Fruit fly (Drosophila melanogaster) whole organism, embryonic: Measurements from ENCODE around the gene CG44836.
A peak's percentile ranks its signal among the peaks of the same experiment; 100 is the strongest.

Experiments used
- B-H2 ChIP-seq: fragments of 200-800 bp; sonication (Bioruptor generic); optimal IDR thresholded peaks from 2 replicates; lab custom pipeline; 2018; ENCODE audit warnings: missing biosample characterization, mild to moderate bottlenecking, missing genetic modification characterization
- Bdp1 ChIP-seq: fragments of 200-800 bp; sonication (Bioruptor generic); optimal IDR thresholded peaks from 3 replicates; lab custom pipeline; 2016; ENCODE audit warnings: missing biosample characterization, missing genetic modification characterization
- CG10267 ChIP-seq: fragments of 200-800 bp; sonication (Bioruptor generic); optimal IDR thresholded peaks from 2 replicates; lab custom pipeline; 2018; ENCODE audit warnings: missing biosample characterization, mild to moderate bottlenecking, missing genetic modification characterization, moderate library complexity
- CG11398 ChIP-seq: fragments of 200-800 bp; sonication (Bioruptor generic); optimal IDR thresholded peaks from 2 replicates; lab custom pipeline; 2016; ENCODE audit warnings: missing biosample characterization, missing genetic modification characterization
- CG12219 ChIP-seq: fragments of 200-800 bp; sonication (Bioruptor generic); optimal IDR thresholded peaks from 3 replicates; lab custom pipeline; 2018; ENCODE audit warnings: missing biosample characterization, mild to moderate bottlenecking, missing genetic modification characterization
- CG13287 ChIP-seq: fragments of 200-800 bp; sonication (Bioruptor generic); IDR thresholded peaks from 2 replicates; pipeline ENCODE4 v1.3.6; 2022; ENCODE audit warnings: missing biosample characterization, missing genetic modification characterization; ENCODE audit not compliant: partially characterized antibody
- CG14965 ChIP-seq: fragments of 200-800 bp; sonication (Bioruptor generic); optimal IDR thresholded peaks from 2 replicates; lab custom pipeline; 2016; ENCODE audit warnings: missing biosample characterization, missing genetic modification characterization, borderline replicate concordance
- CG1529 ChIP-seq: fragments of 200-800 bp; sonication (Bioruptor generic); optimal IDR thresholded peaks from 3 replicates; lab custom pipeline; 2018; ENCODE audit warnings: missing biosample characterization, missing genetic modification characterization
- CG1602 ChIP-seq: fragments of 200-800 bp; sonication (Bioruptor generic); optimal IDR thresholded peaks from 3 replicates; lab custom pipeline; 2016; ENCODE audit warnings: missing biosample characterization, missing genetic modification characterization
- CG16815 ChIP-seq: fragments of 200-800 bp; sonication (Bioruptor generic); optimal IDR thresholded peaks from 3 replicates; lab custom pipeline; 2017; ENCODE audit warnings: missing biosample characterization, mild to moderate bottlenecking, missing genetic modification characterization
- CG3065 ChIP-seq: fragments of 200-800 bp; sonication (Bioruptor generic); optimal IDR thresholded peaks from 2 replicates; lab custom pipeline; 2016; ENCODE audit warnings: missing biosample characterization, missing genetic modification characterization
- CG31441 ChIP-seq: fragments of 200-800 bp; sonication (Bioruptor generic); IDR thresholded peaks from 2 replicates; pipeline ENCODE4 v1.3.6; 2022; ENCODE audit warnings: missing biosample characterization, missing genetic modification characterization
- CG34376 ChIP-seq: fragments of 200-800 bp; sonication (Bioruptor generic); optimal IDR thresholded peaks from 2 replicates; lab custom pipeline; 2018; ENCODE audit warnings: missing biosample characterization, mild to moderate bottlenecking, missing genetic modification characterization
- CG43689 ChIP-seq: fragments of 200-800 bp; sonication (Bioruptor generic); IDR thresholded peaks from 2 replicates; pipeline ENCODE4 v1.3.6; 2022; ENCODE audit warnings: missing biosample characterization, missing genetic modification characterization
- CG7556 ChIP-seq: fragments of 200-800 bp; sonication (Bioruptor generic); optimal IDR thresholded peaks from 2 replicates; lab custom pipeline; 2017; ENCODE audit warnings: missing biosample characterization, mild to moderate bottlenecking, missing genetic modification characterization
- CG7987 ChIP-seq: fragments of 200-800 bp; sonication (Bioruptor generic); optimal IDR thresholded peaks from 2 replicates; lab custom pipeline; 2018; ENCODE audit warnings: missing biosample characterization, mild to moderate bottlenecking, missing genetic modification characterization, moderate library complexity
- Chrac-16 ChIP-seq: fragments of 200-800 bp; sonication (Bioruptor generic); optimal IDR thresholded peaks from 3 replicates; lab custom pipeline; 2016; ENCODE audit warnings: missing biosample characterization, missing genetic modification characterization
- Dll ChIP-seq: fragments of 200-800 bp; sonication (Bioruptor generic); IDR thresholded peaks from 4 replicates; pipeline ENCODE4 v1.3.6; 2022; ENCODE audit warnings: missing biosample characterization, missing genetic modification characterization; ENCODE audit not compliant: partially characterized antibody
- Dref ChIP-seq: fragments of 200-800 bp; sonication (Bioruptor generic); IDR thresholded peaks from 2 replicates; pipeline ENCODE4 v1.3.6; 2022; ENCODE audit warnings: missing biosample characterization, missing genetic modification characterization
- Drgx ChIP-seq: fragments of 200-800 bp; sonication (Bioruptor generic); IDR thresholded peaks from 2 replicates; pipeline ENCODE4 v1.3.6; 2022; ENCODE audit warnings: missing biosample characterization, missing genetic modification characterization
- ERR ChIP-seq: fragments of 200-800 bp; sonication (Bioruptor generic); optimal IDR thresholded peaks from 2 replicates; lab custom pipeline; 2016; ENCODE audit warnings: missing biosample characterization, missing genetic modification characterization
- H2.0 ChIP-seq: fragments of 200-800 bp; sonication (Bioruptor generic); IDR thresholded peaks from 2 replicates; pipeline ENCODE4 v1.3.6; 2022; ENCODE audit warnings: missing biosample characterization, missing genetic modification characterization
- Hsf ChIP-seq: fragments of 200-800 bp; sonication (Bioruptor generic); optimal IDR thresholded peaks from 3 replicates; lab custom pipeline; 2016; ENCODE audit warnings: missing biosample characterization, missing genetic modification characterization
- Jarid2 ChIP-seq: fragments of 200-800 bp; sonication (Bioruptor generic); optimal IDR thresholded peaks from 3 replicates; lab custom pipeline; 2017; ENCODE audit warnings: mild to moderate bottlenecking, missing biosample characterization, missing genetic modification reagents, missing genetic modification characterization
- Mrtf ChIP-seq: fragments of 200-800 bp; sonication (Bioruptor generic); IDR thresholded peaks from 3 replicates; pipeline ENCODE4 v1.3.6; 2022; ENCODE audit warnings: missing biosample characterization, missing genetic modification characterization
- PHDP ChIP-seq: fragments of 200-800 bp; sonication (Bioruptor generic); optimal IDR thresholded peaks from 3 replicates; lab custom pipeline; 2018; ENCODE audit warnings: missing biosample characterization, mild to moderate bottlenecking, missing genetic modification characterization, moderate library complexity
- Usf ChIP-seq: fragments of 200-800 bp; sonication (Bioruptor generic); optimal IDR thresholded peaks from 2 replicates; lab custom pipeline; 2017; ENCODE audit warnings: missing genotype, missing biosample characterization, missing genetic modification characterization
- bowl ChIP-seq: fragments of 200-800 bp; sonication (Bioruptor generic); IDR thresholded peaks from 2 replicates; pipeline ENCODE4 v1.3.6; 2022; ENCODE audit warnings: missing biosample characterization, missing genetic modification characterization
- chinmo ChIP-seq: fragments of 200-800 bp; sonication (Bioruptor generic); IDR thresholded peaks from 4 replicates; pipeline ENCODE4 v1.3.6; 2022; ENCODE audit warnings: missing biosample characterization, missing genetic modification characterization; ENCODE audit not compliant: partially characterized antibody
- crol ChIP-seq: fragments of 200-800 bp; sonication (Bioruptor generic); IDR thresholded peaks from 2 replicates; pipeline ENCODE4 v1.3.6; 2022; ENCODE audit warnings: missing biosample characterization, missing genetic modification characterization
- dan ChIP-seq: fragments of 200-800 bp; sonication (Bioruptor generic); IDR thresholded peaks from 2 replicates; pipeline ENCODE4 v1.3.6; 2022; ENCODE audit warnings: missing biosample characterization, missing genetic modification characterization
- dati ChIP-seq: fragments of 200-800 bp; sonication (Bioruptor generic); IDR thresholded peaks from 2 replicates; pipeline ENCODE4 v1.3.6; 2022; ENCODE audit warnings: missing biosample characterization, missing genetic modification characterization
- gcm2 ChIP-seq: fragments of 200-800 bp; sonication (Bioruptor generic); optimal IDR thresholded peaks from 2 replicates; lab custom pipeline; 2016; ENCODE audit warnings: missing biosample characterization, missing genetic modification characterization
- gfzf ChIP-seq: fragments of 200-800 bp; sonication (Bioruptor generic); optimal IDR thresholded peaks from 2 replicates; lab custom pipeline; 2016; ENCODE audit warnings: missing biosample characterization, mild to moderate bottlenecking, missing genetic modification characterization, moderate library complexity
- grn ChIP-seq: fragments of 200-800 bp; sonication (Bioruptor generic); optimal IDR thresholded peaks from 3 replicates; lab custom pipeline; 2017; ENCODE audit warnings: missing biosample characterization, missing genetic modification characterization
- h ChIP-seq: fragments of >200 bp; optimal IDR thresholded peaks from 2 replicates; lab custom pipeline; 2017
- hbn ChIP-seq: fragments of 200-800 bp; sonication (Bioruptor generic); IDR thresholded peaks from 2 replicates; pipeline ENCODE4 v1.3.6; 2022; ENCODE audit warnings: missing biosample characterization, missing genetic modification characterization; ENCODE audit not compliant: partially characterized antibody
- inv ChIP-seq: fragments of 200-800 bp; sonication (Bioruptor generic); IDR thresholded peaks from 2 replicates; pipeline ENCODE4 v1.3.6; 2022; ENCODE audit warnings: missing biosample characterization, missing genetic modification characterization; ENCODE audit not compliant: partially characterized antibody
- lov ChIP-seq, 2 experiments: fragments of 200-800 bp in 1 of 2; fragments of >200 bp in 1 of 2; sonication (Bioruptor generic) in 1 of 2; IDR thresholded peaks in 1 of 2; optimal IDR thresholded peaks in 1 of 2; 2 replicates in 1 of 2; 3 replicates in 1 of 2; pipeline versions ENCODE4 v1.3.6 to Lab custom; 2017 to 2022; ENCODE audit warnings: missing biosample characterization in 1 of 2, missing genetic modification characterization in 1 of 2
- nom ChIP-seq: fragments of 200-800 bp; sonication (Bioruptor generic); optimal IDR thresholded peaks from 2 replicates; lab custom pipeline; 2017; ENCODE audit warnings: missing biosample characterization, missing genetic modification characterization, mild to moderate bottlenecking, moderate library complexity, missing genetic modification reagents
- pan ChIP-seq, 4 experiments: fragments of >200 bp in 3 of 4; fragments of 200-800 bp in 1 of 4; sonication (Bioruptor generic) in 1 of 4; optimal IDR thresholded peaks in 3 of 4; IDR thresholded peaks in 1 of 4; 2 replicates each; pipeline versions ENCODE4 v1.3.6 to Lab custom; 2017 to 2022; ENCODE audit warnings: missing biosample characterization in 2 of 4, missing genetic modification characterization in 2 of 4, mixed read lengths in 1 of 4
- pb ChIP-seq: fragments of 200-800 bp; sonication (Bioruptor generic); optimal IDR thresholded peaks from 3 replicates; lab custom pipeline; 2016; ENCODE audit warnings: missing biosample characterization, missing genetic modification characterization
- prd ChIP-seq, 3 experiments: fragments of >200 bp in 2 of 3; fragments of 200-800 bp in 1 of 3; sonication (Bioruptor generic) in 1 of 3; optimal IDR thresholded peaks in 2 of 3; IDR thresholded peaks in 1 of 3; 2 replicates in 2 of 3; 3 replicates in 1 of 3; pipeline versions ENCODE4 v1.3.6 to Lab custom; 2017 to 2022; ENCODE audit warnings: missing biosample characterization in 1 of 3, missing genetic modification characterization in 1 of 3
- ro ChIP-seq: fragments of 200-800 bp; sonication (Bioruptor generic); IDR thresholded peaks from 2 replicates; pipeline ENCODE4 v1.3.6; 2022; ENCODE audit warnings: missing biosample characterization, missing genetic modification characterization
- sc ChIP-seq, 3 experiments: fragments of >200 bp in 2 of 3; fragments of 200-800 bp in 1 of 3; sonication (Bioruptor generic) in 1 of 3; optimal IDR thresholded peaks; 2 replicates in 2 of 3; 3 replicates in 1 of 3; lab custom pipeline; 2017; ENCODE audit warnings: mild to moderate bottlenecking in 1 of 3, missing biosample characterization in 1 of 3, missing genetic modification characterization in 1 of 3, missing genetic modification reagents in 1 of 3
- slbo ChIP-seq: fragments of 200-800 bp; sonication (Bioruptor generic); IDR thresholded peaks from 2 replicates; pipeline ENCODE4 v1.3.6; 2022; ENCODE audit warnings: missing biosample characterization, missing genetic modification characterization
- sob ChIP-seq: fragments of 200-800 bp; sonication (Bioruptor generic); IDR thresholded peaks from 2 replicates; pipeline ENCODE4 v1.3.6; 2022; ENCODE audit warnings: missing biosample characterization, missing genetic modification characterization
- tgo ChIP-seq: fragments of 200-800 bp; sonication (Bioruptor generic); IDR thresholded peaks from 3 replicates; pipeline ENCODE4 v1.3.6; 2022; ENCODE audit warnings: missing biosample characterization, missing genetic modification characterization
- wdn ChIP-seq: fragments of 200-800 bp; sonication (Bioruptor generic); IDR thresholded peaks from 2 replicates; pipeline ENCODE4 v1.3.6; 2022; ENCODE audit warnings: missing biosample characterization, missing genetic modification characterization

Gene CG44836

dm6 chr3L:16411566-16411965, 11.5 kb upstream of the CG44836 start, which contains the start of gene fax (continued):
- TF ChIP-seq crol (GFP tag; lab: Robert Waterston, UW) (no peak), CG7556 (GFP tag; lab: Kevin White, UChicago) (no peak), Usf (no peak), H2.0 (GFP tag; lab: Robert Waterston, UW) (no peak), pb (GFP tag; lab: Kevin White, UChicago) (no peak), CG16815 (GFP tag; lab: Kevin White, UChicago) (no peak), wdn (GFP tag; lab: Robert Waterston, UW) (no peak), gcm2 (GFP tag; lab: Kevin White, UChicago) (no peak), Bdp1 (GFP tag; lab: Kevin White, UChicago) (no peak), Chrac-16 (GFP tag; lab: Kevin White, UChicago) (no peak), CG1602 (GFP tag; lab: Kevin White, UChicago) (no peak), ro (GFP tag; lab: Robert Waterston, UW) (no peak), CG14965 (GFP tag; lab: Kevin White, UChicago) (no peak), gfzf (peak; percentile 94), bowl (GFP tag; lab: Robert Waterston, UW) (no peak), CG31441 (GFP tag; lab: Robert Waterston, UW) (no peak; the same call in 1 of the 2 replicates), CG1529 (GFP tag; lab: Kevin White, UChicago) (no peak), dati (GFP tag; lab: Robert Waterston, UW) (no peak), CG11398 (no peak), pan (optimal IDR thresholded peaks at IDR 0.05; lab: Kevin White, UChicago) (no peak), pan (GFP tag; optimal IDR thresholded peaks at IDR 0.05 in 1 of 2, IDR thresholded peaks at IDR 0.05 in 1 of 2) (no peak), CG7987 (peak; percentile 69), grn (GFP tag; lab: Kevin White, UChicago) (peak; percentile 47), lov (optimal IDR thresholded peaks at IDR 0.05; lab: Kevin White, UChicago) (no peak), lov (GFP tag; IDR thresholded peaks at IDR 0.05; lab: Robert Waterston, UW) (no peak; the same call in 2 of the 3 replicates), chinmo (GFP tag; lab: Robert Waterston, UW) (peak; percentile 96), Drgx (peak; percentile 40), tgo (GFP tag; lab: Robert Waterston, UW) (no peak), Dref (GFP tag; lab: Robert Waterston, UW) (peak; percentile 19; the same call in 1 of the 2 replicates), hbn (GFP tag; lab: Robert Waterston, UW) (no peak; the same call in none of the 2 replicates), prd (optimal IDR thresholded peaks at IDR 0.05; lab: Kevin White, UChicago) (no peak), prd (GFP tag; IDR thresholded peaks at IDR 0.05; lab: Robert Waterston, UW) (no peak; the same call in 2 of the 3 replicates), inv (GFP tag; lab: Robert Waterston, UW) (no peak), CG13287 (peak; percentile 30; the same call in 1 of the 2 replicates), PHDP (tag; lab: Kevin White, UChicago) (peak; percentile 43), CG43689 (GFP tag; lab: Robert Waterston, UW) (no peak), Dll (GFP tag; lab: Robert Waterston, UW) (peak; percentile 23; the same call in 2 of the 4 replicates), sob (GFP tag; lab: Robert Waterston, UW) (peak; percentile 42; the same call in 1 of the 2 replicates), slbo (GFP tag; lab: Robert Waterston, UW) (no peak), nom (GFP tag; lab: Kevin White, UChicago) (peak; percentile 88), CG3065 (GFP tag; lab: Kevin White, UChicago) (no peak), h (lab: Kevin White, UChicago) (no peak), CG10267 (tag; lab: Kevin White, UChicago) (peak; percentile 50), CG12219 (GFP tag; lab: Kevin White, UChicago) (peak; percentile 8), ERR (GFP tag; lab: Kevin White, UChicago) (no peak), Mrtf (no peak), dan (GFP tag; lab: Robert Waterston, UW) (no peak), sc (optimal IDR thresholded peaks at IDR 0.05; lab: Kevin White, UChicago) (no peak), sc (GFP tag; optimal IDR thresholded peaks at IDR 0.05; lab: Kevin White, UChicago) (no peak), CG34376 (GFP tag; lab: Kevin White, UChicago) (peak; percentile 45), Hsf (GFP tag; lab: Kevin White, UChicago) (no peak), Jarid2 (GFP tag; lab: Kevin White, UChicago) (no peak), B-H2 (GFP tag; lab: Kevin White, UChicago) (no peak)
